Worm (Caenorhabditis elegans) whole organism, young adult: ENCODE measurements around the gene F54F7.6.

Experiments used
- B0336.3 ChIP-seq: fragments of 200-800 bp; sonication (Bioruptor generic); IDR thresholded peaks from 2 replicates; pipeline ENCODE4 v1.3.6; 2022; ENCODE audit warnings: missing genetic modification characterization, missing compliant biosample characterization
- F22D6.2 ChIP-seq: sonication (generic microtip); optimal IDR thresholded peaks from 2 replicates; lab custom pipeline; 2016; ENCODE audit warnings: mild to moderate bottlenecking, missing genetic modification characterization, missing compliant biosample characterization
- F57A8.1 ChIP-seq: fragments of 200-800 bp; sonication (Bioruptor generic); optimal IDR thresholded peaks from 2 replicates; lab custom pipeline; 2018; ENCODE audit warnings: mild to moderate bottlenecking, missing genetic modification characterization, moderate library complexity, missing compliant biosample characterization
- ama-1 ChIP-seq, 3 experiments: fragments of 150-350 bp in 1 of 3; sonication (generic microtip) in 2 of 3; optimal IDR thresholded peaks; 2 replicates each; lab custom pipeline; 2014 to 2018; ENCODE audit warnings: missing biosample characterization in 2 of 3, missing genetic modification characterization in 2 of 3, missing genetic modification reagents in 2 of 3
- dox-1 ChIP-seq: fragments of 200-800 bp; sonication (Bioruptor generic); IDR thresholded peaks from 2 replicates; pipeline ENCODE4 v1.3.6; 2022; ENCODE audit warnings: missing genetic modification reagents, missing genetic modification characterization, missing compliant biosample characterization

- TF ChIP-seq B0336.3 = no peak
- TF ChIP-seq dox-1 (GFP tag; lab: Robert Waterston, UW) = no peak
- no peak for TF ChIP-seq ama-1 (optimal IDR thresholded peaks at IDR 0.05; lab: Kevin White, UChicago)
- no peak for TF ChIP-seq ama-1 (GFP tag; optimal IDR thresholded peaks at IDR 0.05; lab: Kevin White, UChicago)
- no peak for TF ChIP-seq F22D6.2 (tag; lab: Kevin White, UChicago)
- no peak for TF ChIP-seq F57A8.1
Observed at ce11 chrX:11850082-11850481, 15.1 kb upstream of the F54F7.6 start, which contains the start of gene F54F7.3.
